Worm (Caenorhabditis elegans) whole organism, L1 larva: Measurements from ENCODE around the gene T07H8.11.

Experiments used
- C04F5.9 ChIP-seq: sonication (generic microtip); optimal IDR thresholded peaks from 2 replicates; lab custom pipeline; 2016; ENCODE audit warnings: missing genetic modification characterization, missing compliant biosample characterization
- C16A3.4 ChIP-seq: fragments of 150-350 bp; optimal IDR thresholded peaks from 2 replicates; lab custom pipeline; 2014; ENCODE audit warnings: missing biosample characterization, missing genetic modification characterization
- F16B12.6 ChIP-seq: fragments of 150-350 bp; optimal IDR thresholded peaks from 2 replicates; lab custom pipeline; 2014; ENCODE audit warnings: missing biosample characterization, missing genetic modification characterization
- Y116A8C.19 ChIP-seq: sonication (generic microtip); optimal IDR thresholded peaks from 2 replicates; lab custom pipeline; 2016; ENCODE audit warnings: missing compliant biosample characterization, missing genetic modification characterization, borderline replicate concordance
- ceh-8 ChIP-seq: fragments of 200-800 bp; sonication (Bioruptor generic); optimal IDR thresholded peaks from 2 replicates; lab custom pipeline; 2018; ENCODE audit warnings: mild to moderate bottlenecking, missing genetic modification characterization, moderate library complexity, missing compliant biosample characterization
- ceh-88 ChIP-seq: fragments of 200-800 bp; sonication (Bioruptor generic); IDR thresholded peaks from 2 replicates; pipeline ENCODE4 v1.3.6; 2022; ENCODE audit warnings: missing genetic modification characterization, missing compliant biosample characterization
- ces-1 ChIP-seq: fragments of 150-350 bp; optimal IDR thresholded peaks from 2 replicates; lab custom pipeline; 2014; ENCODE audit warnings: missing biosample characterization, missing genetic modification reagents, missing genetic modification characterization
- efl-3 ChIP-seq: fragments of 200-800 bp; sonication (Bioruptor generic); optimal IDR thresholded peaks from 2 replicates; lab custom pipeline; 2018; ENCODE audit warnings: mild to moderate bottlenecking, missing genetic modification characterization, missing compliant biosample characterization
- ets-5 ChIP-seq: fragments of 200-800 bp; sonication (Bioruptor generic); IDR thresholded peaks from 2 replicates; pipeline ENCODE4 v1.3.6; 2022; ENCODE audit warnings: missing genetic modification characterization, missing compliant biosample characterization
- fkh-10 ChIP-seq: sonication (generic microtip); optimal IDR thresholded peaks from 2 replicates; lab custom pipeline; 2017; ENCODE audit warnings: missing biosample characterization, missing genetic modification reagents, missing genetic modification characterization
- fkh-4 ChIP-seq: sonication (generic microtip); optimal IDR thresholded peaks from 2 replicates; lab custom pipeline; 2016; ENCODE audit warnings: missing compliant biosample characterization, missing genetic modification characterization, borderline replicate concordance
- fkh-8 ChIP-seq: sonication (generic microtip); optimal IDR thresholded peaks from 2 replicates; lab custom pipeline; 2016; ENCODE audit warnings: mild to moderate bottlenecking, missing genetic modification characterization, missing compliant biosample characterization
- hlh-17 ChIP-seq: fragments of 200-800 bp; sonication (Bioruptor generic); optimal IDR thresholded peaks from 2 replicates; lab custom pipeline; 2018; ENCODE audit warnings: missing genetic modification characterization, mild to moderate bottlenecking, missing compliant biosample characterization, moderate library complexity, borderline replicate concordance
- hlh-4 ChIP-seq: sonication (generic microtip); optimal IDR thresholded peaks from 2 replicates; lab custom pipeline; 2016; ENCODE audit warnings: mild to moderate bottlenecking, missing genetic modification characterization, missing compliant biosample characterization
- hpl-2 ChIP-seq: fragments of 150-350 bp; optimal IDR thresholded peaks from 2 replicates; lab custom pipeline; 2014; ENCODE audit warnings: missing biosample characterization, missing genetic modification reagents, missing genetic modification characterization
- jun-1 ChIP-seq: fragments of 150-350 bp; optimal IDR thresholded peaks from 2 replicates; lab custom pipeline; 2014; ENCODE audit warnings: missing biosample characterization, missing genetic modification reagents, missing genetic modification characterization
- lin-14 ChIP-seq: fragments of 200-800 bp; sonication (Bioruptor generic); optimal IDR thresholded peaks from 2 replicates; lab custom pipeline; 2018; ENCODE audit warnings: mild to moderate bottlenecking, missing genetic modification characterization, moderate library complexity, missing compliant biosample characterization
- lin-35 ChIP-seq, 2 experiments: fragments of 150-350 bp; optimal IDR thresholded peaks; 2 replicates each; lab custom pipeline; 2014; ENCODE audit warnings: missing biosample characterization in 2 of 2, missing genetic modification characterization in 2 of 2, missing genetic modification reagents in 2 of 2
- lin-39 ChIP-seq: fragments of 150-350 bp; optimal IDR thresholded peaks from 2 replicates; lab custom pipeline; 2014; ENCODE audit warnings: missing biosample characterization, missing genetic modification reagents, missing genetic modification characterization
- lir-3 ChIP-seq: sonication (generic microtip); optimal IDR thresholded peaks from 2 replicates; lab custom pipeline; 2016; ENCODE audit warnings: mild to moderate bottlenecking, missing genetic modification characterization, moderate library complexity, missing compliant biosample characterization; ENCODE audit not compliant: poor library complexity
- mdl-1 ChIP-seq, 2 experiments: fragments of 150-350 bp; optimal IDR thresholded peaks; 2 replicates each; lab custom pipeline; 2014 to 2017; ENCODE audit warnings: missing biosample characterization in 2 of 2, missing genetic modification characterization in 2 of 2, inconsistent platforms in 1 of 2
- mep-1 ChIP-seq: fragments of 150-350 bp; optimal IDR thresholded peaks from 2 replicates; lab custom pipeline; 2014; ENCODE audit warnings: missing biosample characterization, missing genetic modification characterization
- nhr-11 ChIP-seq: fragments of 150-350 bp; optimal IDR thresholded peaks from 2 replicates; lab custom pipeline; 2014; ENCODE audit warnings: missing biosample characterization, missing genetic modification characterization
- nhr-19 ChIP-seq: fragments of 200-800 bp; sonication (Bioruptor generic); conservative IDR thresholded peaks from 2 replicates; pipeline ENCODE4 v1.3.6; 2022; ENCODE audit warnings: missing genetic modification characterization, missing compliant biosample characterization
- nhr-85 ChIP-seq: sonication (generic microtip); peaks from one replicate; lab custom pipeline; 2016; ENCODE audit warnings: missing genetic modification characterization, inconsistent platforms, missing compliant biosample characterization
- nhr-90 ChIP-seq: sonication (generic microtip); optimal IDR thresholded peaks from 2 replicates; lab custom pipeline; 2016; ENCODE audit warnings: mild to moderate bottlenecking, missing genetic modification characterization, missing compliant biosample characterization; ENCODE audit not compliant: poor library complexity
- pqm-1 ChIP-seq: sonication (generic microtip); optimal IDR thresholded peaks from 3 replicates; lab custom pipeline; 2017; ENCODE audit warnings: missing biosample characterization, missing genetic modification characterization
- skn-1 ChIP-seq: fragments of 150-350 bp; optimal IDR thresholded peaks from 2 replicates; lab custom pipeline; 2014; ENCODE audit warnings: missing biosample characterization, missing genetic modification characterization
- snpc-4 ChIP-seq: fragments of 150-350 bp; optimal IDR thresholded peaks from 2 replicates; lab custom pipeline; 2014; ENCODE audit warnings: missing biosample characterization, missing genetic modification characterization
- sup-37 ChIP-seq: fragments of 200-800 bp; sonication (Bioruptor generic); optimal IDR thresholded peaks from 2 replicates; lab custom pipeline; 2018; ENCODE audit warnings: mild to moderate bottlenecking, missing genetic modification characterization, missing compliant biosample characterization
- tbx-2 ChIP-seq: sonication (generic microtip); optimal IDR thresholded peaks from 2 replicates; lab custom pipeline; 2016; ENCODE audit warnings: missing genetic modification characterization, missing compliant biosample characterization
- tlp-1 ChIP-seq: fragments of 150-350 bp; optimal IDR thresholded peaks from 2 replicates; lab custom pipeline; 2014; ENCODE audit warnings: missing biosample characterization, missing genetic modification characterization
- unc-62 ChIP-seq: fragments of 150-350 bp; optimal IDR thresholded peaks from 2 replicates; lab custom pipeline; 2014; ENCODE audit warnings: missing biosample characterization, missing genetic modification reagents, missing genetic modification characterization
- unc-86 ChIP-seq: sonication (generic microtip); optimal IDR thresholded peaks from 2 replicates; lab custom pipeline; 2016; ENCODE audit warnings: missing genetic modification characterization, missing compliant biosample characterization
- xbp-1 ChIP-seq: sonication (generic microtip); optimal IDR thresholded peaks from 2 replicates; lab custom pipeline; 2016; ENCODE audit warnings: missing genetic modification characterization, missing compliant biosample characterization
- zag-1 ChIP-seq: fragments of 150-350 bp; optimal IDR thresholded peaks from 2 replicates; lab custom pipeline; 2014; ENCODE audit warnings: missing biosample characterization, missing genetic modification characterization
- zip-4 ChIP-seq: fragments of 200-800 bp; sonication (Bioruptor generic); optimal IDR thresholded peaks from 2 replicates; lab custom pipeline; 2018; ENCODE audit warnings: mild to moderate bottlenecking, missing genetic modification characterization, moderate library complexity, missing compliant biosample characterization
- ztf-4 ChIP-seq: fragments of 150-350 bp; optimal IDR thresholded peaks from 2 replicates; lab custom pipeline; 2014; ENCODE audit warnings: missing biosample characterization, missing genetic modification characterization

The T07H8.11 gene

ce11 chrV:6930284-6930683 is 20.9 kb downstream of the T07H8.11 start (continued):
- peak; percentile 50 for TF ChIP-seq lin-14 (GFP tag; lab: Kevin White, UChicago)
- TF ChIP-seq zip-4 (GFP tag; lab: Kevin White, UChicago), result no peak

DNA sequence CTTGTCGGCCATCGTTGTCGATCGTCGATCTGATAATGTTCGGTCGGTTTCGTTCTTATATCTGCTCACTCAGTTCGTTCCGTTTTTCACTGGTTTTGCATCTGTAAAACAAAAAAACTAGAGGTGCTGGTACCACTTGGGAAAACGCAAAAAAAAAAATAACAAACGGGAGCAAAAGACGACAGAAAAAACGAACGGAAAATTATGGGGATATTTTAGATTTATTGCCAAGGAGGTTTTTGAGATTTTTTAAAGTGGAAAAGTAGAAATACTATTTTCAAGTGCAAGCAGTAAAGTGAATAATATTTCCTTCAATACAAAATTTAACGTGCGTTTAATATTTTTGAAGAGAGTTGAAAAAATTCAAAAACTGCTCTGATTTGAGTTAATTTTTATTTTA is 22.3 kb downstream of the T07H8.11 start, which contains the start of gene unc-68:
unc-68 (minus strand) TSS at position 101 of the 400 bp plus-strand sequence.
- no peak for TF ChIP-seq C04F5.9 (tag; lab: Kevin White, UChicago)
- no peak for TF ChIP-seq lin-39 (tag; lab: Kevin White, UChicago)
- TF ChIP-seq ceh-8 (GFP tag; lab: Kevin White, UChicago), result no peak
- TF ChIP-seq lin-14 (GFP tag; lab: Kevin White, UChicago), result no peak
- no peak for TF ChIP-seq hpl-2 (GFP tag; lab: Kevin White, UChicago)
- no peak for TF ChIP-seq tlp-1
- TF ChIP-seq F16B12.6, result no peak
- no peak for TF ChIP-seq Y116A8C.19 (tag; lab: Kevin White, UChicago)
- no peak for TF ChIP-seq snpc-4 (tag; lab: Kevin White, UChicago)
- no peak for TF ChIP-seq lir-3 (tag; lab: Kevin White, UChicago)
- TF ChIP-seq lin-35 (GFP tag; optimal IDR thresholded peaks at IDR 0.05; lab: Kevin White, UChicago), result no peak

- TF ChIP-seq C16A3.4 (tag; lab: Kevin White, UChicago), result no peak
- TF ChIP-seq lin-14 (GFP tag; lab: Kevin White, UChicago), result peak; percentile 32
- no peak for TF ChIP-seq zag-1
- no peak for TF ChIP-seq ces-1 (GFP tag; lab: Kevin White, UChicago)
- peak; percentile 16 for TF ChIP-seq fkh-8 (tag; lab: Kevin White, UChicago)
- TF ChIP-seq tbx-2 (tag; lab: Kevin White, UChicago), result no peak
- no peak for TF ChIP-seq mep-1 (tag; lab: Kevin White, UChicago)
- TF ChIP-seq mdl-1 (tag; optimal IDR thresholded peaks at IDR 0.05; lab: Kevin White, UChicago), result no peak
- TF ChIP-seq jun-1 (tag; lab: Kevin White, UChicago), result no peak
Observed at ce11 chrV:6926633-6927032, 24.6 kb downstream of the T07H8.11 start.

- no peak for TF ChIP-seq unc-86
- TF ChIP-seq sup-37, result no peak
- no peak for TF ChIP-seq nhr-90
- TF ChIP-seq skn-1 (tag; lab: Kevin White, UChicago), result no peak
- TF ChIP-seq hlh-17 (GFP tag; lab: Kevin White, UChicago), result no peak
- no peak for TF ChIP-seq ets-5 (GFP tag; lab: Robert Waterston, UW)
- no peak for TF ChIP-seq ces-1 (GFP tag; lab: Kevin White, UChicago)
- no peak for TF ChIP-seq fkh-8 (tag; lab: Kevin White, UChicago)
- TF ChIP-seq ceh-88, result no peak
- TF ChIP-seq nhr-19 (GFP tag; lab: Robert Waterston, UW), result no peak
- no peak for TF ChIP-seq unc-62
- TF ChIP-seq fkh-10, result no peak
- TF ChIP-seq hlh-4 (tag; lab: Kevin White, UChicago), result no peak
- no peak for TF ChIP-seq efl-3 (GFP tag; lab: Kevin White, UChicago)
- TF ChIP-seq nhr-85 (tag; lab: Kevin White, UChicago), result no peak
- TF ChIP-seq ztf-4, result no peak
- no peak for TF ChIP-seq fkh-4
- no peak for TF ChIP-seq pqm-1 (tag; lab: Kevin White, UChicago)
- TF ChIP-seq, all 84 proteins: peak for 0
Observed at ce11 chrV:6919251-6919650, 32.0 kb downstream of the T07H8.11 start.

DNA sequence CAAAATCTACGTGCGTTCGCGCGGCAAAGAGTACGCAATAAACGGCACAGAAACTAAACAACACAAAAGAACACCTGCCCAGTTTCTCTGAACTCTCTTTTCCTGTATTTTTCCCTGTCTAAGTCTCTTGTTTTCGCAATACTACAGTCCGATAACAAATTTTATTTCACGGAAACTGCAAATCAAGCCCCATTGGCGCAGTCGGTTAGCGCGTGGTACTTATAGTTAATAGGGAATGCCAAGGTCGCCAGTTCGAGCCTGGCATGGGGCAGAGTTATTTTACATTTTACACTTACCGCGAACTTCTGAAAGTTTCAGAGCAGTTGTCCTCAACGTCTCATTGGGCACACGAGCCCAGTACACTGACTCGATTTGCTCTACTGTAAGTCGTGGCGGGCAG is 33.9 kb downstream of the T07H8.11 start:
- TF ChIP-seq nhr-11 (tag; lab: Kevin White, UChicago) (no peak), tlp-1 (no peak), xbp-1 (tag; lab: Kevin White, UChicago) (no peak)
